Fruit fly (Drosophila melanogaster): Measurements from ENCODE around the gene FoxP.

The FoxP gene

dm6 chr3R:9725121-9725956, 5.3 kb downstream of the FoxP start, which contains the start of gene hyd (continued):
- no peak for TF ChIP-seq CG6854 (GFP tag; optimal IDR thresholded peaks at IDR 0.05)
- no peak for TF ChIP-seq trh (GFP tag; optimal IDR thresholded peaks at IDR 0.05)
- no peak for TF ChIP-seq sd (tag; optimal IDR thresholded peaks at IDR 0.05)
- TF ChIP-seq CG4707 (GFP tag; optimal IDR thresholded peaks at IDR 0.05): no peak
- no peak for TF ChIP-seq HLH3B (GFP tag; IDR thresholded peaks at IDR 0.05)
- no peak for TF ChIP-seq CG18476 (GFP tag; optimal IDR thresholded peaks at IDR 0.05)
- no peak for TF ChIP-seq CG14050 (GFP tag; IDR thresholded peaks at IDR 0.05)
- peak; percentile 83 for TF ChIP-seq CG9437 (GFP tag; optimal IDR thresholded peaks at IDR 0.05)
- no peak for TF ChIP-seq CG11456 (GFP tag; IDR thresholded peaks at IDR 0.05)
- TF ChIP-seq Gug (GFP tag; IDR thresholded peaks at IDR 0.05): no peak
- TF ChIP-seq Xbp1 (GFP tag; optimal IDR thresholded peaks at IDR 0.05): peak; percentile 15
- TF ChIP-seq CG11695 (GFP tag; IDR thresholded peaks at IDR 0.05): no peak
- TF ChIP-seq Neu2 (GFP tag; optimal IDR thresholded peaks at IDR 0.05; ENCODE audit: borderline replicate concordance): no peak
- TF ChIP-seq run (tag; optimal IDR thresholded peaks at IDR 0.05): no peak
- TF ChIP-seq Chrac-16 (GFP tag; optimal IDR thresholded peaks at IDR 0.05): no peak
- peak; percentile 61 for TF ChIP-seq gfzf (GFP tag; optimal IDR thresholded peaks at IDR 0.05)
- TF ChIP-seq maf-S (GFP tag; optimal IDR thresholded peaks at IDR 0.05): no peak
- no peak for TF ChIP-seq CG12942 (GFP tag; optimal IDR thresholded peaks at IDR 0.05)
- no peak for TF ChIP-seq CG11696 (GFP tag; IDR thresholded peaks at IDR 0.05)
- no peak for TF ChIP-seq tup (GFP tag; optimal IDR thresholded peaks at IDR 0.05)
- no peak for TF ChIP-seq CG14014 (GFP tag; IDR thresholded peaks at IDR 0.05)
- peak; percentile 19 for TF ChIP-seq CG13624 (GFP tag; optimal IDR thresholded peaks at IDR 0.05)
- TF ChIP-seq CG7745 (tag; optimal IDR thresholded peaks at IDR 0.05): no peak
- no peak for TF ChIP-seq CG2202 (tag; optimal IDR thresholded peaks at IDR 0.05)
- TF ChIP-seq dati (GFP tag; IDR thresholded peaks at IDR 0.05): no peak
- no peak for TF ChIP-seq salm (tag; optimal IDR thresholded peaks at IDR 0.05)
- TF ChIP-seq CG9932 (GFP tag; IDR thresholded peaks at IDR 0.05): peak; percentile 45
- TF ChIP-seq zen2 (GFP tag; IDR thresholded peaks at IDR 0.05; ENCODE audit: partially characterized antibody): peak; percentile 66
- TF ChIP-seq CG9727 (GFP tag; optimal IDR thresholded peaks at IDR 0.05): no peak
- TF ChIP-seq CG3726 (GFP tag; IDR thresholded peaks at IDR 0.05): no peak
- TF ChIP-seq ttk (GFP tag; IDR thresholded peaks at IDR 0.05): no peak
- TF ChIP-seq CG42726 (GFP tag; IDR thresholded peaks at IDR 0.05; ENCODE audit: partially characterized antibody): peak; percentile 74; the same call in 1 of the 2 replicates
- TF ChIP-seq CG3281 (GFP tag; optimal IDR thresholded peaks at IDR 0.05): no peak
- no peak for TF ChIP-seq B-H2 (GFP tag; optimal IDR thresholded peaks at IDR 0.05)
- no peak for TF ChIP-seq CG10979 (tag; optimal IDR thresholded peaks at IDR 0.05)
- peak; percentile 42 for TF ChIP-seq phol (tag; optimal IDR thresholded peaks at IDR 0.05)
- peak; percentile 83 for TF ChIP-seq pzg (GFP tag; optimal IDR thresholded peaks at IDR 0.05)
- TF ChIP-seq CG4820 (GFP tag; optimal IDR thresholded peaks at IDR 0.05): no peak
- peak; percentile 76 for TF ChIP-seq Myb (GFP tag; optimal IDR thresholded peaks at IDR 0.05)
- TF ChIP-seq CG10543 (GFP tag; optimal IDR thresholded peaks at IDR 0.05): no peak
- no peak for TF ChIP-seq tll (GFP tag; optimal IDR thresholded peaks at IDR 0.05)
- no peak for TF ChIP-seq corto (GFP tag; optimal IDR thresholded peaks at IDR 0.05)
- TF ChIP-seq CG17912 (GFP tag; optimal IDR thresholded peaks at IDR 0.05): no peak
- no peak for TF ChIP-seq Eip74EF (GFP tag; optimal IDR thresholded peaks at IDR 0.05)
- no peak for TF ChIP-seq Hmx (GFP tag; optimal IDR thresholded peaks at IDR 0.05)
- no peak for TF ChIP-seq Oli (tag; optimal IDR thresholded peaks at IDR 0.05)
- TF ChIP-seq disco-r (GFP tag; optimal IDR thresholded peaks at IDR 0.05): no peak
- peak in 1 of 2 experiments; percentile 14 for TF ChIP-seq insv (GFP tag; optimal IDR thresholded peaks at IDR 0.05)
- no peak for TF ChIP-seq CG7928 (GFP tag; optimal IDR thresholded peaks at IDR 0.05)
